Fruit fly (Drosophila melanogaster) whole organism, embryonic: Measurements from ENCODE around the gene Ctr9.

Source experiments
- Adf1 ChIP-seq: fragments of 200-800 bp; sonication (Bioruptor generic); IDR thresholded peaks from 2 replicates; pipeline ENCODE4 v1.3.6; 2022; ENCODE audit warnings: missing biosample characterization, missing genetic modification characterization
- B-H2 ChIP-seq: fragments of 200-800 bp; sonication (Bioruptor generic); optimal IDR thresholded peaks from 2 replicates; lab custom pipeline; 2018; ENCODE audit warnings: missing biosample characterization, mild to moderate bottlenecking, missing genetic modification characterization
- BEAF-32 ChIP-seq: fragments of 200-800 bp; sonication (Bioruptor generic); optimal IDR thresholded peaks from 3 replicates; lab custom pipeline; 2017; ENCODE audit warnings: missing biosample characterization, missing genetic modification characterization, mild to moderate bottlenecking, moderate library complexity, missing genetic modification reagents
- Bgb ChIP-seq: fragments of 200-800 bp; sonication (Bioruptor generic); IDR thresholded peaks from 2 replicates; pipeline ENCODE4 v1.3.6; 2022; ENCODE audit warnings: missing biosample characterization, missing genetic modification characterization; ENCODE audit not compliant: partially characterized antibody
- CG12104 ChIP-seq: fragments of 200-800 bp; sonication (Bioruptor generic); optimal IDR thresholded peaks from 3 replicates; lab custom pipeline; 2016; ENCODE audit warnings: missing biosample characterization, missing genetic modification characterization
- CG1233 ChIP-seq: fragments of 200-800 bp; sonication (Bioruptor generic); optimal IDR thresholded peaks from 4 replicates; lab custom pipeline; 2018; ENCODE audit warnings: missing biosample characterization, mild to moderate bottlenecking, missing genetic modification characterization
- CG12744 ChIP-seq: fragments of 200-800 bp; sonication (Bioruptor generic); optimal IDR thresholded peaks from 2 replicates; lab custom pipeline; 2016; ENCODE audit warnings: missing biosample characterization, missing genetic modification characterization
- CG13123 ChIP-seq: fragments of 200-800 bp; sonication (Bioruptor generic); optimal IDR thresholded peaks from 2 replicates; lab custom pipeline; 2016; ENCODE audit warnings: missing biosample characterization, missing genetic modification characterization
- CG13287 ChIP-seq: fragments of 200-800 bp; sonication (Bioruptor generic); IDR thresholded peaks from 2 replicates; pipeline ENCODE4 v1.3.6; 2022; ENCODE audit warnings: missing biosample characterization, missing genetic modification characterization; ENCODE audit not compliant: partially characterized antibody
- CG15011 ChIP-seq: fragments of 200-800 bp; sonication (Bioruptor generic); optimal IDR thresholded peaks from 3 replicates; lab custom pipeline; 2018; ENCODE audit warnings: missing biosample characterization, mild to moderate bottlenecking, missing genetic modification characterization
- CG1603 ChIP-seq: fragments of 200-800 bp; sonication (Bioruptor generic); optimal IDR thresholded peaks from 2 replicates; lab custom pipeline; 2019; ENCODE audit warnings: missing biosample characterization, mild to moderate bottlenecking, missing genetic modification characterization, moderate library complexity
- CG16815 ChIP-seq: fragments of 200-800 bp; sonication (Bioruptor generic); optimal IDR thresholded peaks from 3 replicates; lab custom pipeline; 2017; ENCODE audit warnings: missing biosample characterization, mild to moderate bottlenecking, missing genetic modification characterization
- CG17802 ChIP-seq: fragments of 200-800 bp; sonication (Bioruptor generic); optimal IDR thresholded peaks from 2 replicates; lab custom pipeline; 2018; ENCODE audit warnings: missing biosample characterization, mild to moderate bottlenecking, missing genetic modification characterization, moderate library complexity
- CG2116 ChIP-seq: fragments of 200-800 bp; sonication (Bioruptor generic); optimal IDR thresholded peaks from 3 replicates; lab custom pipeline; 2018; ENCODE audit warnings: missing biosample characterization, mild to moderate bottlenecking, missing genetic modification characterization
- CG34224 ChIP-seq: fragments of 200-800 bp; sonication (Bioruptor generic); IDR thresholded peaks from 3 replicates; pipeline ENCODE4 v1.3.6; 2022; ENCODE audit warnings: missing biosample characterization, missing genetic modification characterization; ENCODE audit not compliant: partially characterized antibody
- CG9797 ChIP-seq: fragments of 200-800 bp; sonication (Bioruptor generic); optimal IDR thresholded peaks from 3 replicates; lab custom pipeline; 2018; ENCODE audit warnings: missing biosample characterization, mild to moderate bottlenecking, missing genetic modification characterization
- Dad ChIP-seq: fragments of 200-800 bp; sonication (Bioruptor generic); optimal IDR thresholded peaks from 3 replicates; lab custom pipeline; 2016; ENCODE audit warnings: missing biosample characterization, missing genetic modification characterization
- Dll ChIP-seq: fragments of 200-800 bp; sonication (Bioruptor generic); IDR thresholded peaks from 4 replicates; pipeline ENCODE4 v1.3.6; 2022; ENCODE audit warnings: missing biosample characterization, missing genetic modification characterization; ENCODE audit not compliant: partially characterized antibody
- Dp ChIP-seq: fragments of 200-800 bp; sonication (Bioruptor generic); optimal IDR thresholded peaks from 2 replicates; lab custom pipeline; 2018; ENCODE audit warnings: missing biosample characterization, mild to moderate bottlenecking, missing genetic modification characterization, moderate library complexity
- E2f2 ChIP-seq: fragments of 200-800 bp; sonication (Bioruptor generic); IDR thresholded peaks from 2 replicates; pipeline ENCODE4 v1.3.6; 2022; ENCODE audit warnings: missing biosample characterization, missing genetic modification characterization
- Ets65A ChIP-seq: fragments of 200-800 bp; sonication (Bioruptor generic); peaks from one replicate; lab custom pipeline; 2016; ENCODE audit warnings: missing biosample characterization, missing genetic modification characterization
- Fer1 ChIP-seq: fragments of 200-800 bp; sonication (Bioruptor generic); optimal IDR thresholded peaks from 2 replicates; lab custom pipeline; 2017; ENCODE audit warnings: missing biosample characterization, mild to moderate bottlenecking, missing genetic modification characterization
- Fer3 ChIP-seq: fragments of 200-800 bp; sonication (Bioruptor generic); optimal IDR thresholded peaks from 2 replicates; lab custom pipeline; 2018; ENCODE audit warnings: missing biosample characterization, mild to moderate bottlenecking, missing genetic modification characterization, moderate library complexity
- HmgZ ChIP-seq: fragments of 200-800 bp; sonication (Bioruptor generic); optimal IDR thresholded peaks from 2 replicates; lab custom pipeline; 2018; ENCODE audit warnings: missing biosample characterization, mild to moderate bottlenecking, missing genetic modification characterization
- Jarid2 ChIP-seq: fragments of 200-800 bp; sonication (Bioruptor generic); optimal IDR thresholded peaks from 3 replicates; lab custom pipeline; 2017; ENCODE audit warnings: mild to moderate bottlenecking, missing biosample characterization, missing genetic modification reagents, missing genetic modification characterization
- Mrtf ChIP-seq: fragments of 200-800 bp; sonication (Bioruptor generic); IDR thresholded peaks from 3 replicates; pipeline ENCODE4 v1.3.6; 2022; ENCODE audit warnings: missing biosample characterization, missing genetic modification characterization
- Opbp ChIP-seq: fragments of 200-800 bp; sonication (Bioruptor generic); IDR thresholded peaks from 3 replicates; pipeline ENCODE4 v1.3.6; 2022; ENCODE audit warnings: missing biosample characterization, missing genetic modification characterization; ENCODE audit not compliant: partially characterized antibody
- Sry-δ ChIP-seq: fragments of 200-800 bp; sonication (Bioruptor generic); optimal IDR thresholded peaks from 2 replicates; lab custom pipeline; 2016; ENCODE audit warnings: missing biosample characterization, missing genetic modification characterization
- Vsx1 ChIP-seq: fragments of 200-800 bp; sonication (Bioruptor generic); optimal IDR thresholded peaks from 2 replicates; lab custom pipeline; 2017; ENCODE audit warnings: missing biosample characterization, mild to moderate bottlenecking, missing genetic modification characterization, missing genetic modification reagents
- amos ChIP-seq: fragments of 200-800 bp; sonication (Bioruptor generic); IDR thresholded peaks from 2 replicates; pipeline ENCODE4 v1.3.6; 2022; ENCODE audit warnings: missing biosample characterization, missing genetic modification characterization; ENCODE audit not compliant: partially characterized antibody
- bbx ChIP-seq: fragments of 200-800 bp; sonication (Bioruptor generic); IDR thresholded peaks from 2 replicates; pipeline ENCODE4 v1.3.6; 2022; ENCODE audit warnings: missing biosample characterization, missing genetic modification characterization; ENCODE audit not compliant: partially characterized antibody
- dm ChIP-seq: fragments of 200-800 bp; sonication (Bioruptor generic); optimal IDR thresholded peaks from 3 replicates; lab custom pipeline; 2016; ENCODE audit warnings: missing biosample characterization, missing genetic modification characterization
- dmrt99B ChIP-seq: fragments of 200-800 bp; sonication (Bioruptor generic); optimal IDR thresholded peaks from 2 replicates; lab custom pipeline; 2018; ENCODE audit warnings: missing biosample characterization, mild to moderate bottlenecking, missing genetic modification characterization, moderate library complexity
- emc ChIP-seq: fragments of 200-800 bp; sonication (Bioruptor generic); optimal IDR thresholded peaks from 2 replicates; lab custom pipeline; 2016; ENCODE audit warnings: missing biosample characterization, missing genetic modification characterization
- esg ChIP-seq: fragments of 200-800 bp; sonication (Bioruptor generic); conservative IDR thresholded peaks from 2 replicates; pipeline ENCODE4 v1.3.6; 2022; ENCODE audit warnings: missing biosample characterization, missing genetic modification characterization
- eyg ChIP-seq: fragments of 200-800 bp; sonication (Bioruptor generic); optimal IDR thresholded peaks from 3 replicates; lab custom pipeline; 2016; ENCODE audit warnings: missing biosample characterization, missing genetic modification characterization
- gcm2 ChIP-seq: fragments of 200-800 bp; sonication (Bioruptor generic); optimal IDR thresholded peaks from 2 replicates; lab custom pipeline; 2016; ENCODE audit warnings: missing biosample characterization, missing genetic modification characterization
- gfzf ChIP-seq: fragments of 200-800 bp; sonication (Bioruptor generic); optimal IDR thresholded peaks from 2 replicates; lab custom pipeline; 2016; ENCODE audit warnings: missing biosample characterization, mild to moderate bottlenecking, missing genetic modification characterization, moderate library complexity
- grn ChIP-seq: fragments of 200-800 bp; sonication (Bioruptor generic); optimal IDR thresholded peaks from 3 replicates; lab custom pipeline; 2017; ENCODE audit warnings: missing biosample characterization, missing genetic modification characterization
- nau ChIP-seq: fragments of 200-800 bp; sonication (Bioruptor generic); optimal IDR thresholded peaks from 3 replicates; lab custom pipeline; 2017; ENCODE audit warnings: missing biosample characterization, mild to moderate bottlenecking, missing genetic modification characterization, missing genetic modification reagents
- nerfin-2 ChIP-seq: fragments of 200-800 bp; sonication (Bioruptor generic); IDR thresholded peaks from 2 replicates; pipeline ENCODE4 v1.3.6; 2022; ENCODE audit warnings: missing biosample characterization, missing genetic modification characterization; ENCODE audit not compliant: partially characterized antibody
- row ChIP-seq: fragments of 200-800 bp; sonication (Bioruptor generic); IDR thresholded peaks from 3 replicates; pipeline ENCODE4 v1.3.6; 2022; ENCODE audit warnings: missing biosample characterization, missing genetic modification characterization
- sens ChIP-seq: fragments of 200-800 bp; sonication (Bioruptor generic); peaks from one replicate; lab custom pipeline; 2016; ENCODE audit warnings: missing biosample characterization, missing genetic modification characterization
- sens-2 ChIP-seq: fragments of 200-800 bp; sonication (Bioruptor generic); IDR thresholded peaks from 2 replicates; pipeline ENCODE4 v1.3.6; 2022; ENCODE audit warnings: missing biosample characterization, missing genetic modification characterization
- sisA ChIP-seq: fragments of 200-800 bp; sonication (Bioruptor generic); IDR thresholded peaks from 2 replicates; pipeline ENCODE4 v1.3.6; 2022; ENCODE audit warnings: missing biosample characterization, missing genetic modification characterization
- stwl ChIP-seq: fragments of 200-800 bp; sonication (Bioruptor generic); optimal IDR thresholded peaks from 3 replicates; lab custom pipeline; 2018; ENCODE audit warnings: missing biosample characterization, mild to moderate bottlenecking, missing genetic modification characterization, moderate library complexity
- trem ChIP-seq: fragments of 200-800 bp; optimal IDR thresholded peaks from 3 replicates; lab custom pipeline; 2019; ENCODE audit warnings: missing biosample characterization, mild to moderate bottlenecking, missing genetic modification characterization, moderate library complexity
- zen2 ChIP-seq: fragments of 200-800 bp; sonication (Bioruptor generic); IDR thresholded peaks from 3 replicates; pipeline ENCODE4 v1.3.6; 2022; ENCODE audit warnings: missing biosample characterization, missing genetic modification characterization; ENCODE audit not compliant: partially characterized antibody

The Ctr9 gene

DNA sequence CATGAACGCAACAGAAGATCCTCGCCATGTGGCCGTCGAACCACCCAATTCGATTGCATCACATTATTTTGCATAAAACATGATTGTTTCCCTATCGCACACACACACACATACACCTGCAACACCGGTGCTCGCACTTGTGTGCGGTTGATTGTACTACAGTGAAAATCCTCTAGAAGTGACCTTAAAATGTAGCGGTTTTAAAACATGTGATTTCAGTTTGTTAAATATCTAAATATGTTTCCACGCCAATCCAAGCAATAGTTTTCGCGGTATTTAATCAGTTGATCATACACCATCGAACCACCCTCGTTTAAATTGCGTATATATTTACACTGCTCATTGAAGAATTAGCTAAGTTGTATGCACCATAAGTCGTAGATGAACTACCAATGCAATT lies 23.4 kb downstream of the Ctr9 start (continued):
- peak; percentile 2 for TF ChIP-seq Ets65A (GFP tag; lab: Kevin White, UChicago)
- TF ChIP-seq emc (GFP tag; lab: Kevin White, UChicago): no peak
- TF ChIP-seq row (GFP tag; lab: Robert Waterston, UW): peak; percentile 20; the same call in 1 of the 3 replicates
- TF ChIP-seq CG16815 (GFP tag; lab: Kevin White, UChicago): no peak
- TF ChIP-seq Fer1 (GFP tag; lab: Kevin White, UChicago): no peak
- TF ChIP-seq bbx (GFP tag; lab: Robert Waterston, UW): no peak
- no peak for TF ChIP-seq grn (GFP tag; lab: Kevin White, UChicago)
- TF ChIP-seq Fer3 (tag; lab: Kevin White, UChicago): no peak
- no peak for TF ChIP-seq dm (GFP tag; lab: Kevin White, UChicago)
- TF ChIP-seq Opbp (GFP tag; lab: Robert Waterston, UW): no peak
- peak; percentile 31 for TF ChIP-seq sens
- TF ChIP-seq, all 482 proteins: peak for 8

DNA sequence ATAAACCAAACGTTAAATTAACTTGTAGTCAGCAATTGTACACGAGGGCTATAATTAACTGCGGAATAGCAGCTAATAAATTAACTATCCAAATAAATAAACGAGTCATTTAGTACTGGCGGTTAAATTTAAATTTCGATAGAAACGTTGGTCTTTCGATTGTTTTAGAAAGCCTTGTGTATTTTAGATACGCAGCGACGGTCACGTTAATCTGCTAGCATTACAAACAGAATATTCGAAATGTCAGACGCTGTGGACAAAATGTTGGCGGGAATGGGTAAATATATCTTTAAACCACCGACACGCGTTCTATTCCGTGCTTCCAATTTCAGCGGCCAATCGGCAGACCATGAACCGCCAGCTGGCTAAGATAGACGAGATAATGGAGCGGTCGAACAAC lies 24.5 kb downstream of the Ctr9 start, which contains the start of gene msd1:
msd1 (plus strand) TSS at position 203 of the 400 bp plus-strand sequence.
- TF ChIP-seq Dad (GFP tag; lab: Kevin White, UChicago) (no peak), Sry-δ (GFP tag; lab: Kevin White, UChicago) (peak; percentile 35), Adf1 (GFP tag; lab: Robert Waterston, UW) (no peak), CG9797 (peak; percentile 63), Dll (GFP tag; lab: Robert Waterston, UW) (peak; percentile 58; the same call in 2 of the 4 replicates), HmgZ (peak; percentile 4), esg (no peak), CG34224 (GFP tag; lab: Robert Waterston, UW) (0 out of 3 replicates have a peak, but pooled peaks have one; percentile 19), CG15011 (GFP tag; lab: Kevin White, UChicago) (no peak), Vsx1 (GFP tag; lab: Kevin White, UChicago) (no peak), CG12104 (GFP tag; lab: Kevin White, UChicago) (no peak), gfzf (peak; percentile 76), nau (GFP tag; lab: Kevin White, UChicago) (no peak), sisA (no peak), Jarid2 (GFP tag; lab: Kevin White, UChicago) (no peak), CG2116 (peak; percentile 56), CG1233 (GFP tag; lab: Kevin White, UChicago) (no peak), CG17802 (tag; lab: Kevin White, UChicago) (no peak), Bgb (peak; percentile 40; the same call in 1 of the 2 replicates), CG12744 (GFP tag; lab: Kevin White, UChicago) (no peak), bbx (GFP tag; lab: Robert Waterston, UW) (peak; percentile 61), trem (tag; lab: Kevin White, UChicago) (peak; percentile 3), B-H2 (GFP tag; lab: Kevin White, UChicago) (no peak), dmrt99B (tag; lab: Kevin White, UChicago) (no peak), CG13287 (GFP tag; lab: Robert Waterston, UW) (peak; percentile 59; the same call in 1 of the 2 replicates), zen2 (GFP tag; lab: Robert Waterston, UW) (no peak), sens-2 (GFP tag; lab: Robert Waterston, UW) (no peak), BEAF-32 (peak; percentile 32), Dp (GFP tag; lab: Kevin White, UChicago) (peak; percentile 97), Mrtf (GFP tag; lab: Robert Waterston, UW) (no peak), amos (GFP tag; lab: Robert Waterston, UW) (peak; percentile 35; the same call in 1 of the 2 replicates), CG13123 (no peak), nerfin-2 (GFP tag; lab: Robert Waterston, UW) (no peak), stwl (peak; percentile 5), CG1603 (peak; percentile 54), sens (peak; percentile 48), eyg (GFP tag; lab: Kevin White, UChicago) (no peak), gcm2 (GFP tag; lab: Kevin White, UChicago) (no peak), E2f2 (GFP tag; lab: Robert Waterston, UW) (peak; percentile 97)
